Worm (Caenorhabditis elegans): ENCODE results near the gene srg-3.
A peak's percentile ranks its signal among the peaks of the same experiment; 100 is the strongest.

srg-3 gene

DNA sequence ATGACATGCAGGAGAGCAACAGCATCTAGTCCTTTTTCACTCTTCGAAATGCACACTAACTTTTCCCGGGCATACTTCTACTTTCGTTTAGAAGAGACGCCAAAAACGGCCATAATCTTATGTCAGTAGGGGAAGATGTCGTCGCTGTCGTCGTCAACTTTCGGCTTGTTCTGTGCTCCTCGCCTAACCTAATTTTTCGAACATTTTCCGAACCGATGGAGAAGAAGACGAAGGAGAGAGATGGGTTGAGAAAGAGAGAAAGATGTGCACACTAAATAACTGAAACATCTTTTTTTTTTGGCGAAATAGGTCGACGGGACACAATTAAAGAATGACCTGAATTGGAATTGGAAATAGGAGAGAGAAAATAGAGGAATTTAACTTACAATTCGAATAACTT is 40.2 kb upstream of the srg-3 start:
- TF ChIP-seq nhr-12 (tag; optimal IDR thresholded peaks at IDR 0.05) = no peak
- TF ChIP-seq fkh-10 (GFP tag; optimal IDR thresholded peaks at IDR 0.05) = peak; percentile 43

DNA sequence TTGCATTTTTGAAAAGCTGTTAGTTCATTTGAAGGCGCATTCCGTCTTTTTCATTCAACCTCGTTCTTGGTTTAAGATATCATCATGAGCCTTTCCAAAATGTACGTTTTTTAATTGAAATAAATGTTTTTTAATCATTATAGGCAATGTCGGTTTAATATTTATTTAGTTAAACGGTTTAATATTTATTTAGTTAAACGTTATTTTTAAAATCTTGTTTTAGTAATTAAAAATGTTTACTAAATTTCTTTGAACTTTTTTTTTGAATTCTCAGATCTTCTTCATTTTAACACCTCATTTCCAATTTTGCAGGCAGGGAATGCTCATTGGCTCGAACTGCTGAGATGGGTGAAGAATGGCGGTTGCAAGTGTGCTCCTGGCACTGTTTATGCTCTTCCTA is 38.9 kb upstream of the srg-3 start, which contains the start of gene gar-2:
gar-2 (plus strand) TSS at position 301 of the 400 bp plus-strand sequence.
- TF ChIP-seq nfya-1 (tag; optimal IDR thresholded peaks at IDR 0.05; ENCODE audit: insufficient read depth) (no peak), sea-2 (GFP tag; optimal IDR thresholded peaks at IDR 0.05) (no peak), daf-12 (tag; optimal IDR thresholded peaks at IDR 0.05) (no peak), nhr-25 (tag; optimal IDR thresholded peaks at IDR 0.05) (no peak), unc-62 (GFP tag; optimal IDR thresholded peaks at IDR 0.05) (no peak), fkh-10 (GFP tag; optimal IDR thresholded peaks at IDR 0.05) (no peak), ceh-82 (tag; optimal IDR thresholded peaks at IDR 0.05) (no peak), tbx-2 (tag; optimal IDR thresholded peaks at IDR 0.05) (no peak), ceh-9 (tag; optimal IDR thresholded peaks at IDR 0.05) (no peak), nhr-11 (tag; optimal IDR thresholded peaks at IDR 0.05) (no peak), mml-1 (tag; optimal IDR thresholded peaks at IDR 0.05) (no peak), nhr-12 (tag; optimal IDR thresholded peaks at IDR 0.05) (no peak), aly-2 (tag; optimal IDR thresholded peaks at IDR 0.05) (no peak)

- TF ChIP-seq elt-1 (tag; optimal IDR thresholded peaks at IDR 0.05) = peak; percentile 67
- TF ChIP-seq nfya-1 (tag; optimal IDR thresholded peaks at IDR 0.05; ENCODE audit: insufficient read depth) = peak; percentile 41
- peak; percentile 22 for TF ChIP-seq fkh-10 (GFP tag; optimal IDR thresholded peaks at IDR 0.05)
- no peak for TF ChIP-seq tbx-2 (tag; optimal IDR thresholded peaks at IDR 0.05)
- TF ChIP-seq nhr-28 (tag; optimal IDR thresholded peaks at IDR 0.05) = no peak
- no peak for TF ChIP-seq ztf-11 (tag; optimal IDR thresholded peaks at IDR 0.05)
Observed at ce11 chrIII:6307832-6308231, 37.7 kb upstream of the srg-3 start.

DNA sequence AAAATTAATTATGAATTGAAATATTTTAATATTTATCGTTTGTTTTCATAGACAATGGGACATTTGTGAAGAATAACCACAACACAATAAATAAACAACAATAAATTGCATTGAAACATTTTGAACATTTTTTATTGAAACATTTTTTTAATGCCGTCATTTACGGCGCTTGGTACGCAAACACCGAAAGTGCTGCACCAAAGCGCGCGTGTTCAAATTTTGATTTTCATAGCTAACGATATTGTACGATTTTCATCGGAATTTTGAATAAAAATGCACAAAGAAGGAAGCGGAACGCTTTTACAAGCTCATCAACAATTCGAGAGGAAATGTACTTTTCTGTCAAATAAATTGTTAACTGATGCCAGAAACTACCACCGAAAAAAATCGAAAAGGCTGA is 33.6 kb upstream of the srg-3 start:
- TF ChIP-seq skn-1 (tag; optimal IDR thresholded peaks at IDR 0.05) = no peak
- TF ChIP-seq nhr-28 (tag; optimal IDR thresholded peaks at IDR 0.05) = no peak
- TF ChIP-seq ceh-16 (tag; optimal IDR thresholded peaks at IDR 0.05) = no peak
- no peak for TF ChIP-seq elt-2 (tag; optimal IDR thresholded peaks at IDR 0.05)
- no peak for TF ChIP-seq aly-2 (tag; optimal IDR thresholded peaks at IDR 0.05)
- no peak for TF ChIP-seq ceh-9 (tag; optimal IDR thresholded peaks at IDR 0.05)
- no peak for TF ChIP-seq eor-1 (tag; optimal IDR thresholded peaks at IDR 0.05)
- TF ChIP-seq tbx-2 (tag; optimal IDR thresholded peaks at IDR 0.05) = no peak
- no peak for TF ChIP-seq ztf-11 (tag; optimal IDR thresholded peaks at IDR 0.05)
- TF ChIP-seq nhr-25 (tag; optimal IDR thresholded peaks at IDR 0.05) = no peak
- no peak for TF ChIP-seq sea-2 (GFP tag; optimal IDR thresholded peaks at IDR 0.05)
- no peak for TF ChIP-seq pqm-1 (tag; optimal IDR thresholded peaks at IDR 0.05)
- no peak for TF ChIP-seq ama-1 (optimal IDR thresholded peaks at IDR 0.05)
- no peak for TF ChIP-seq ceh-28 (tag; optimal IDR thresholded peaks at IDR 0.05)
- no peak for TF ChIP-seq elt-1 (tag; optimal IDR thresholded peaks at IDR 0.05)
- TF ChIP-seq nhr-237 (tag; optimal IDR thresholded peaks at IDR 0.05) = no peak
- no peak for TF ChIP-seq ztf-4 (tag; optimal IDR thresholded peaks at IDR 0.05)
- TF ChIP-seq egl-5 (tag; optimal IDR thresholded peaks at IDR 0.05) = no peak
- no peak for TF ChIP-seq unc-39 (tag; optimal IDR thresholded peaks at IDR 0.05)
- no peak for TF ChIP-seq elt-3 (tag; optimal IDR thresholded peaks at IDR 0.05)

ce11 chrIII:6303114-6303647 is 33.0 kb upstream of the srg-3 start, which contains the start of gene F47D12.9:
Gene F47D12.9, minus strand, starts transcription at chrIII:6303380.
- TF ChIP-seq nhr-25 (tag; optimal IDR thresholded peaks at IDR 0.05) = peak; percentile 91
- TF ChIP-seq eor-1 (tag; optimal IDR thresholded peaks at IDR 0.05) = no peak
- peak; percentile 77 for TF ChIP-seq lin-15B (tag; optimal IDR thresholded peaks at IDR 0.05)
- TF ChIP-seq unc-39 (tag; optimal IDR thresholded peaks at IDR 0.05) = no peak
- no peak for TF ChIP-seq egl-27 (tag; optimal IDR thresholded peaks at IDR 0.05)
- TF ChIP-seq zag-1 (tag; optimal IDR thresholded peaks at IDR 0.05) = no peak
- TF ChIP-seq nhr-76 (tag; optimal IDR thresholded peaks at IDR 0.05) = no peak
- no peak for TF ChIP-seq ztf-11 (tag; optimal IDR thresholded peaks at IDR 0.05)
- no peak for TF ChIP-seq mml-1 (tag; optimal IDR thresholded peaks at IDR 0.05)
- TF ChIP-seq nhr-11 (tag; optimal IDR thresholded peaks at IDR 0.05) = no peak
- TF ChIP-seq elt-2 (tag; optimal IDR thresholded peaks at IDR 0.05) = peak; percentile 92
- no peak for TF ChIP-seq nhr-12 (tag; optimal IDR thresholded peaks at IDR 0.05)
- peak; percentile 13 for TF ChIP-seq pqm-1 (tag; optimal IDR thresholded peaks at IDR 0.05)
- no peak for TF ChIP-seq sea-2 (GFP tag; optimal IDR thresholded peaks at IDR 0.05)
- peak; percentile 55 for TF ChIP-seq pha-4 (tag; optimal IDR thresholded peaks at IDR 0.05)
- TF ChIP-seq ZK546.5 (tag; optimal IDR thresholded peaks at IDR 0.05) = no peak
- TF ChIP-seq fkh-10 (GFP tag; optimal IDR thresholded peaks at IDR 0.05) = no peak
- no peak for TF ChIP-seq nhr-28 (tag; optimal IDR thresholded peaks at IDR 0.05)
- TF ChIP-seq nhr-77 (tag; optimal IDR thresholded peaks at IDR 0.05) = no peak
- no peak for TF ChIP-seq R02D3.7 (tag; optimal IDR thresholded peaks at IDR 0.05)
- peak; percentile 42 for TF ChIP-seq elt-1 (tag; optimal IDR thresholded peaks at IDR 0.05)
- no peak for TF ChIP-seq aly-2 (tag; optimal IDR thresholded peaks at IDR 0.05)
- no peak for TF ChIP-seq daf-12 (tag; optimal IDR thresholded peaks at IDR 0.05)
- peak; percentile 84 for TF ChIP-seq nfya-1 (tag; optimal IDR thresholded peaks at IDR 0.05; ENCODE audit: insufficient read depth)
- TF ChIP-seq fos-1 (tag; optimal IDR thresholded peaks at IDR 0.05) = no peak
- TF ChIP-seq ceh-16 (tag; optimal IDR thresholded peaks at IDR 0.05) = no peak
- no peak for TF ChIP-seq ceh-9 (tag; optimal IDR thresholded peaks at IDR 0.05)
- TF ChIP-seq egl-5 (tag; optimal IDR thresholded peaks at IDR 0.05) = peak; percentile 46
- TF ChIP-seq elt-3 (tag; optimal IDR thresholded peaks at IDR 0.05) = peak in 1 of 3 experiments; percentile 28
- no peak for TF ChIP-seq ceh-82 (tag; optimal IDR thresholded peaks at IDR 0.05)
- peak; percentile 73 for TF ChIP-seq lsy-12 (tag; optimal IDR thresholded peaks at IDR 0.05)
- TF ChIP-seq snpc-4 (tag; optimal IDR thresholded peaks at IDR 0.05) = peak; percentile 30
- TF ChIP-seq nhr-23 (tag; optimal IDR thresholded peaks at IDR 0.05) = peak; percentile 90
- TF ChIP-seq mdl-1 (tag; optimal IDR thresholded peaks at IDR 0.05) = peak; percentile 43
- no peak for TF ChIP-seq tbx-2 (tag; optimal IDR thresholded peaks at IDR 0.05)
